Fruit fly (Drosophila melanogaster) S2 (cell line): ENCODE results near the gene SP555.

Experiments
- CG8478 ChIP-seq: fragments of >200 bp; optimal IDR thresholded peaks from 2 replicates; lab custom pipeline; 2018
- CTCF ChIP-seq, 2 experiments: fragments of >200 bp; optimal IDR thresholded peaks; 2 replicates each; lab custom pipeline; 2018

- no peak for TF ChIP-seq CG8478 (lab: Kevin White, UChicago)
- no peak for TF ChIP-seq CTCF (optimal IDR thresholded peaks at IDR 0.05; lab: Kevin White, UChicago)
Measured at dm6 chr2L:5027321-5028069, 10.0 kb upstream of the SP555 start.
